Fruit fly (Drosophila melanogaster): ENCODE measurements around the gene ras.

Gene ras

DNA sequence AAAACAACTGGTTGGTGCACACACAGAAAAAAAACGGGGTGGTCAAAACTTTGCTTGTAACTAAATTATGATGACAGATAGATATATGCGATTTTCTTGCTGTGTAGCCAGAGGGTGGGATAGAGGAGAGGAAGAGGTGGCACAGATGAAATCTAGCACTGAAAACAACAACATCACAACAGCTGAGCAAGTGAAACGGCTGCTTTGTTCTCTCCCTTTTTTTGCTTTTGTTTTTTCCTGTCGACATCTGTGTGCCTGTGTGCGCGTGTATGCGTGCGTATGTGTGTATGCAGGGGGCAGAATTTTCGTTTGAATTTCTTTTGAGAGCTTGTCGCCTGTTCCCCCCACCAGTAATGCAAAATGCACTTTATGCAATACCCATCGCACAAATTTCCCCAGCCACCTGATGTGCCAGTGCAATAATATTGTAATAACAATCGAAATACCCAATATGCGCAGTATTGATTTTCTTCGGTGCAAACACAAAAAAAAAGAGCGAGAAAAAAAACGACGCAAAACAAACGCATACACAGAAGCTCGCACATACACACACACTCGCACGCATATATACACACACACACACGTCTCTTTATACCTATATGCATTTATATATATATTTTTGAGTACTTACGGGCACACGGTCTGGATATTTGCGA is 23.2 kb downstream of the ras start (continued):
- no peak for TF ChIP-seq Poxn (GFP tag; IDR thresholded peaks at IDR 0.05)
- TF ChIP-seq Lpt (GFP tag; optimal IDR thresholded peaks at IDR 0.05): no peak
- peak; percentile 62 for TF ChIP-seq CG13424 (tag; optimal IDR thresholded peaks at IDR 0.05)
- peak; percentile 25; the same call in 1 of the 2 replicates for TF ChIP-seq CG14014 (GFP tag; IDR thresholded peaks at IDR 0.05)
- peak; percentile 68 for TF ChIP-seq ERR (GFP tag; optimal IDR thresholded peaks at IDR 0.05)
- no peak for TF ChIP-seq CG6654 (GFP tag; optimal IDR thresholded peaks at IDR 0.05)
- TF ChIP-seq PHDP (tag; optimal IDR thresholded peaks at IDR 0.05): peak; percentile 47
- TF ChIP-seq nmo (GFP tag; optimal IDR thresholded peaks at IDR 0.05): peak; percentile 32
- peak; percentile 86 for TF ChIP-seq gro (GFP tag; optimal IDR thresholded peaks at IDR 0.05)
- no peak for TF ChIP-seq inv (GFP tag; IDR thresholded peaks at IDR 0.05; ENCODE audit: partially characterized antibody)
- TF ChIP-seq CG13123 (GFP tag; optimal IDR thresholded peaks at IDR 0.05): no peak
- no peak for TF ChIP-seq sima (GFP tag; optimal IDR thresholded peaks at IDR 0.05)
- peak; percentile 77 for TF ChIP-seq Drgx (GFP tag; IDR thresholded peaks at IDR 0.05)
- TF ChIP-seq CG4854 (GFP tag; optimal IDR thresholded peaks at IDR 0.05): no peak
- peak; percentile 84 for TF ChIP-seq CG2120 (GFP tag; optimal IDR thresholded peaks at IDR 0.05)
- TF ChIP-seq Hr3 (GFP tag; optimal IDR thresholded peaks at IDR 0.05): peak; percentile 53
- peak; percentile 17 for TF ChIP-seq CG15696 (tag; optimal IDR thresholded peaks at IDR 0.05)
- peak; percentile 27 for TF ChIP-seq cwo (GFP tag; optimal IDR thresholded peaks at IDR 0.05)
- TF ChIP-seq phol (tag; optimal IDR thresholded peaks at IDR 0.05): peak; percentile 46
- TF ChIP-seq CG33213 (GFP tag; optimal IDR thresholded peaks at IDR 0.05): no peak
- TF ChIP-seq toy (GFP tag; IDR thresholded peaks at IDR 0.05): 0 out of 2 replicates have a peak, but pooled peaks have one; percentile 13
- TF ChIP-seq D19B (GFP tag; optimal IDR thresholded peaks at IDR 0.05): peak; percentile 34
- TF ChIP-seq ac (GFP tag; optimal IDR thresholded peaks at IDR 0.05): no peak
- peak; percentile 49 for TF ChIP-seq tin (GFP tag; optimal IDR thresholded peaks at IDR 0.05)
- TF ChIP-seq CG9876 (GFP tag; optimal IDR thresholded peaks at IDR 0.05): peak; percentile 54
- TF ChIP-seq GATAe (GFP tag; conservative IDR thresholded peaks at IDR 0.05): no peak
- TF ChIP-seq her (GFP tag; optimal IDR thresholded peaks at IDR 0.05): peak; percentile 78
- no peak for TF ChIP-seq lbe (GFP tag; optimal IDR thresholded peaks at IDR 0.05)
- peak; percentile 55 to 67 for TF ChIP-seq dpn (GFP tag; optimal IDR thresholded peaks at IDR 0.05)
- peak; percentile 53; the same call in 1 of the 2 replicates for TF ChIP-seq lmd (GFP tag; IDR thresholded peaks at IDR 0.05)
- no peak for TF ChIP-seq dimm (GFP tag; IDR thresholded peaks at IDR 0.05)
- no peak for TF ChIP-seq Hr39 (optimal IDR thresholded peaks at IDR 0.05)
- TF ChIP-seq CG33557 (GFP tag; optimal IDR thresholded peaks at IDR 0.05): no peak
- no peak for TF ChIP-seq CG3995 (GFP tag; optimal IDR thresholded peaks at IDR 0.05)
- TF ChIP-seq CG31224 (GFP tag; IDR thresholded peaks at IDR 0.05): peak; percentile 17; the same call in 1 of the 2 replicates
- TF ChIP-seq CG8281 (tag; optimal IDR thresholded peaks at IDR 0.05): no peak
- no peak for TF ChIP-seq insv (GFP tag; optimal IDR thresholded peaks at IDR 0.05)
- TF ChIP-seq Xrp1 (GFP tag; IDR thresholded peaks at IDR 0.05): peak; percentile 66; the same call in 1 of the 2 replicates
- peak; percentile 83 for TF ChIP-seq CG32532 (GFP tag; IDR thresholded peaks at IDR 0.05)
- peak; percentile 81 for TF ChIP-seq CHES-1-like (GFP tag; optimal IDR thresholded peaks at IDR 0.05)
- TF ChIP-seq CG9727 (GFP tag; optimal IDR thresholded peaks at IDR 0.05): peak; percentile 58
- no peak for TF ChIP-seq Jarid2 (GFP tag; optimal IDR thresholded peaks at IDR 0.05)
- peak; percentile 43 for TF ChIP-seq nau (GFP tag; optimal IDR thresholded peaks at IDR 0.05)
- TF ChIP-seq Rx (GFP tag; IDR thresholded peaks at IDR 0.05): 0 out of 2 replicates have a peak, but pooled peaks have one; percentile 18
- peak; percentile 5 for TF ChIP-seq CG4820 (GFP tag; optimal IDR thresholded peaks at IDR 0.05)
- TF ChIP-seq Ptx1 (GFP tag; IDR thresholded peaks at IDR 0.05): peak; percentile 56
- no peak for TF ChIP-seq HLH4C (GFP tag; IDR thresholded peaks at IDR 0.05; ENCODE audit: partially characterized antibody)
- peak; percentile 64 for TF ChIP-seq grau (tag; optimal IDR thresholded peaks at IDR 0.05)
- peak; percentile 78 for TF ChIP-seq Antp (GFP tag; optimal IDR thresholded peaks at IDR 0.05)
- peak; percentile 75 for TF ChIP-seq sens (GFP tag)
- TF ChIP-seq unpg (GFP tag; optimal IDR thresholded peaks at IDR 0.05): peak; percentile 56

All from whole organism, embryonic.